Worm (Caenorhabditis elegans) whole organism, young adult: ENCODE results near the gene eng-1.
A peak's percentile ranks its signal among the peaks of the same experiment; 100 is the strongest.

Experiments used
- B0019.2 ChIP-seq: fragments of 200-800 bp; sonication (Bioruptor generic); conservative IDR thresholded peaks from 2 replicates; pipeline ENCODE4 v1.3.6; 2022; ENCODE audit warnings: missing genetic modification reagents, missing genetic modification characterization, missing compliant biosample characterization
- B0261.1 ChIP-seq: sonication (generic microtip); optimal IDR thresholded peaks from 2 replicates; lab custom pipeline; 2016; ENCODE audit warnings: mild to moderate bottlenecking, missing genetic modification characterization, moderate library complexity, missing compliant biosample characterization
- B0336.3 ChIP-seq: fragments of 200-800 bp; sonication (Bioruptor generic); IDR thresholded peaks from 2 replicates; pipeline ENCODE4 v1.3.6; 2022; ENCODE audit warnings: missing genetic modification characterization, missing compliant biosample characterization
- C06A6.2 ChIP-seq: fragments of 200-800 bp; sonication (Bioruptor generic); conservative IDR thresholded peaks from 2 replicates; pipeline ENCODE4 v1.3.6; 2022; ENCODE audit warnings: missing genetic modification characterization, missing compliant biosample characterization
- F10E7.11 ChIP-seq: sonication (generic microtip); optimal IDR thresholded peaks from 2 replicates; lab custom pipeline; 2017; ENCODE audit warnings: mild to moderate bottlenecking, missing genetic modification characterization, moderate library complexity, missing compliant biosample characterization
- F23B12.7 ChIP-seq: sonication (generic microtip); optimal IDR thresholded peaks from 2 replicates; lab custom pipeline; 2017; ENCODE audit warnings: missing genetic modification characterization, mild to moderate bottlenecking, missing compliant biosample characterization, antibody characterized with exemption, moderate library complexity; ENCODE audit not compliant: insufficient read depth
- atf-7 ChIP-seq: sonication (generic microtip); optimal IDR thresholded peaks from 2 replicates; lab custom pipeline; 2017; ENCODE audit warnings: mild to moderate bottlenecking, missing genetic modification characterization, missing compliant biosample characterization
- attf-6 ChIP-seq: fragments of 200-800 bp; sonication (Bioruptor generic); IDR thresholded peaks from 2 replicates; pipeline ENCODE4 v1.3.6; 2022; ENCODE audit warnings: missing genetic modification reagents, missing genetic modification characterization, missing compliant biosample characterization
- ccch-3 ChIP-seq: fragments of 200-800 bp; sonication (Bioruptor generic); optimal IDR thresholded peaks from 2 replicates; lab custom pipeline; 2018; ENCODE audit warnings: mild to moderate bottlenecking, missing genetic modification characterization, missing compliant biosample characterization
- cebp-2 ChIP-seq: fragments of 200-800 bp; sonication (Bioruptor generic); IDR thresholded peaks from 2 replicates; pipeline ENCODE4 v1.3.6; 2022; ENCODE audit warnings: missing genetic modification characterization, missing compliant biosample characterization
- ceh-100 ChIP-seq: fragments of 200-800 bp; sonication (Bioruptor generic); IDR thresholded peaks from 2 replicates; pipeline ENCODE4 v1.3.6; 2022; ENCODE audit warnings: missing genetic modification reagents, missing genetic modification characterization, missing compliant biosample characterization
- ceh-79 ChIP-seq: sonication (generic microtip); optimal IDR thresholded peaks from 2 replicates; lab custom pipeline; 2017; ENCODE audit warnings: mild to moderate bottlenecking, missing genetic modification characterization, missing compliant biosample characterization
- chd-7 ChIP-seq: sonication (generic microtip); optimal IDR thresholded peaks from 2 replicates; lab custom pipeline; 2016; ENCODE audit warnings: mild to moderate bottlenecking, missing genetic modification characterization, moderate library complexity, missing compliant biosample characterization
- die-1 ChIP-seq: sonication (generic microtip); optimal IDR thresholded peaks from 2 replicates; lab custom pipeline; 2016; ENCODE audit warnings: missing genotype, mild to moderate bottlenecking, missing genetic modification characterization, missing compliant biosample characterization
- dpff-1 ChIP-seq: sonication (generic microtip); optimal IDR thresholded peaks from 2 replicates; lab custom pipeline; 2017; ENCODE audit warnings: mild to moderate bottlenecking, missing genetic modification characterization, missing compliant biosample characterization
- egl-18 ChIP-seq: fragments of 200-800 bp; sonication (Bioruptor generic); IDR thresholded peaks from 2 replicates; pipeline ENCODE4 v1.3.6; 2022; ENCODE audit warnings: missing genetic modification reagents, missing genetic modification characterization, missing compliant biosample characterization
- egl-44 ChIP-seq: fragments of 200-800 bp; sonication (Bioruptor generic); IDR thresholded peaks from 2 replicates; pipeline ENCODE4 v1.3.6; 2022; ENCODE audit warnings: missing genetic modification reagents, missing genetic modification characterization, missing compliant biosample characterization
- egrh-3 ChIP-seq: fragments of 200-800 bp; sonication (Bioruptor generic); IDR thresholded peaks from 2 replicates; pipeline ENCODE4 v1.3.6; 2022; ENCODE audit warnings: missing genetic modification reagents, missing genetic modification characterization, missing compliant biosample characterization
- ekl-4 ChIP-seq: fragments of 200-800 bp; sonication (Bioruptor generic); IDR thresholded peaks from 2 replicates; pipeline ENCODE4 v1.3.6; 2022; ENCODE audit warnings: missing genetic modification reagents, missing genetic modification characterization, missing compliant biosample characterization
- ets-4 ChIP-seq: fragments of 200-800 bp; sonication (Bioruptor generic); optimal IDR thresholded peaks from 2 replicates; lab custom pipeline; 2018; ENCODE audit warnings: mild to moderate bottlenecking, missing genetic modification characterization, missing compliant biosample characterization
- gei-17 ChIP-seq: fragments of 200-800 bp; sonication (Bioruptor generic); optimal IDR thresholded peaks from 2 replicates; lab custom pipeline; 2018; ENCODE audit warnings: mild to moderate bottlenecking, missing genetic modification characterization, missing compliant biosample characterization
- hlh-26 ChIP-seq: fragments of 200-800 bp; sonication (Bioruptor generic); conservative IDR thresholded peaks from 2 replicates; pipeline ENCODE4 v1.3.6; 2022; ENCODE audit warnings: missing genetic modification reagents, missing genetic modification characterization, missing compliant biosample characterization
- lag-1 ChIP-seq: fragments of 200-800 bp; sonication (Bioruptor generic); IDR thresholded peaks from 2 replicates; pipeline ENCODE4 v1.3.6; 2022; ENCODE audit warnings: missing genetic modification reagents, missing genetic modification characterization, missing compliant biosample characterization
- lin-35 ChIP-seq, 3 experiments: fragments of 150-350 bp in 2 of 3; sonication (generic microtip) in 1 of 3; optimal IDR thresholded peaks; 2 replicates each; lab custom pipeline; 2014 to 2018; ENCODE audit warnings: missing biosample characterization in 3 of 3, missing genetic modification characterization in 3 of 3, missing genetic modification reagents in 3 of 3
- lin-54 ChIP-seq: fragments of 200-800 bp; sonication (Bioruptor generic); optimal IDR thresholded peaks from 2 replicates; lab custom pipeline; 2018; ENCODE audit warnings: mild to moderate bottlenecking, missing genetic modification characterization, missing compliant biosample characterization
- lsl-1 ChIP-seq: fragments of 200-800 bp; sonication (Bioruptor generic); optimal IDR thresholded peaks from 2 replicates; lab custom pipeline; 2018; ENCODE audit warnings: mild to moderate bottlenecking, missing genetic modification characterization, moderate library complexity, missing compliant biosample characterization
- lsy-27 ChIP-seq: sonication (generic microtip); optimal IDR thresholded peaks from 2 replicates; lab custom pipeline; 2017; ENCODE audit warnings: missing genetic modification characterization, mild to moderate bottlenecking, missing compliant biosample characterization, antibody characterized with exemption, missing genotype, borderline replicate concordance; ENCODE audit not compliant: insufficient read depth
- madf-6 ChIP-seq: fragments of 200-800 bp; sonication (Bioruptor generic); IDR thresholded peaks from 2 replicates; pipeline ENCODE4 v1.3.6; 2022; ENCODE audit warnings: missing genetic modification reagents, missing genetic modification characterization, missing compliant biosample characterization
- mel-28 ChIP-seq: sonication (generic microtip); optimal IDR thresholded peaks from 2 replicates; lab custom pipeline; 2016; ENCODE audit warnings: borderline replicate concordance, mild to moderate bottlenecking, missing genetic modification characterization, missing compliant biosample characterization
- nhr-120 ChIP-seq: fragments of 200-800 bp; sonication (Bioruptor generic); IDR thresholded peaks from 2 replicates; pipeline ENCODE4 v1.3.6; 2022; ENCODE audit warnings: missing genetic modification characterization, missing compliant biosample characterization
- nhr-179 ChIP-seq: sonication (generic microtip); optimal IDR thresholded peaks from 2 replicates; lab custom pipeline; 2016; ENCODE audit warnings: mild to moderate bottlenecking, missing genetic modification characterization, missing compliant biosample characterization
- nhr-27 ChIP-seq: fragments of 200-800 bp; sonication (Bioruptor generic); optimal IDR thresholded peaks from 2 replicates; lab custom pipeline; 2018; ENCODE audit warnings: mild to moderate bottlenecking, missing genetic modification characterization, moderate library complexity, missing compliant biosample characterization
- nhr-80 ChIP-seq: sonication (generic microtip); optimal IDR thresholded peaks from 2 replicates; lab custom pipeline; 2016; ENCODE audit warnings: missing genetic modification characterization, missing compliant biosample characterization
- nhr-90 ChIP-seq: sonication (generic microtip); optimal IDR thresholded peaks from 2 replicates; lab custom pipeline; 2016; ENCODE audit warnings: missing genotype, mild to moderate bottlenecking, missing genetic modification characterization, missing compliant biosample characterization
- rec-8 ChIP-seq, 2 experiments: sonication (generic microtip); optimal IDR thresholded peaks; 2 replicates each; lab custom pipeline; 2016; ENCODE audit warnings: mild to moderate bottlenecking in 2 of 2, missing genetic modification characterization in 2 of 2, missing genetic modification reagents in 2 of 2, missing genotype in 2 of 2, missing biosample characterization in 1 of 2, missing compliant biosample characterization in 1 of 2, moderate library complexity in 1 of 2
- repo-1 ChIP-seq: sonication (generic microtip); optimal IDR thresholded peaks from 2 replicates; lab custom pipeline; 2017; ENCODE audit warnings: mild to moderate bottlenecking, missing genetic modification characterization, missing compliant biosample characterization
- sea-2 ChIP-seq: fragments of 200-800 bp; sonication (Bioruptor generic); IDR thresholded peaks from 2 replicates; pipeline ENCODE4 v1.3.6; 2022; ENCODE audit warnings: missing genetic modification characterization, missing compliant biosample characterization
- snpc-1.1 ChIP-seq: sonication (generic microtip); optimal IDR thresholded peaks from 2 replicates; lab custom pipeline; 2017; ENCODE audit warnings: missing genetic modification characterization, mild to moderate bottlenecking, missing compliant biosample characterization, antibody characterized with exemption, moderate library complexity, missing genotype, missing genetic modification reagents; ENCODE audit not compliant: insufficient read depth
- snpc-1.3 ChIP-seq: sonication (generic microtip); optimal IDR thresholded peaks from 2 replicates; lab custom pipeline; 2017; ENCODE audit warnings: missing genetic modification characterization, mild to moderate bottlenecking, missing compliant biosample characterization, antibody characterized with exemption, moderate library complexity, missing genotype, missing genetic modification reagents; ENCODE audit not compliant: insufficient read depth
- snpc-3.4 ChIP-seq: sonication (generic microtip); optimal IDR thresholded peaks from 2 replicates; lab custom pipeline; 2017; ENCODE audit warnings: missing genetic modification characterization, mild to moderate bottlenecking, missing compliant biosample characterization, antibody characterized with exemption, moderate library complexity, missing genotype, missing genetic modification reagents
- tlf-1 ChIP-seq: fragments of 200-800 bp; sonication (Bioruptor generic); optimal IDR thresholded peaks from 2 replicates; lab custom pipeline; 2018; ENCODE audit warnings: mild to moderate bottlenecking, missing genetic modification characterization, missing compliant biosample characterization
- unc-62 ChIP-seq: fragments of 150-350 bp; optimal IDR thresholded peaks from 2 replicates; lab custom pipeline; 2014; ENCODE audit warnings: missing biosample characterization, missing genetic modification reagents, missing genetic modification characterization
- zfh-2 ChIP-seq: fragments of 200-800 bp; sonication (Bioruptor generic); conservative IDR thresholded peaks from 2 replicates; pipeline ENCODE4 v1.3.6; 2022; ENCODE audit warnings: missing genetic modification reagents, missing genetic modification characterization, missing compliant biosample characterization
- zim-3 ChIP-seq: sonication (generic microtip); optimal IDR thresholded peaks from 2 replicates; lab custom pipeline; 2017; ENCODE audit warnings: mild to moderate bottlenecking, missing genetic modification characterization, moderate library complexity, missing compliant biosample characterization

Gene eng-1

DNA sequence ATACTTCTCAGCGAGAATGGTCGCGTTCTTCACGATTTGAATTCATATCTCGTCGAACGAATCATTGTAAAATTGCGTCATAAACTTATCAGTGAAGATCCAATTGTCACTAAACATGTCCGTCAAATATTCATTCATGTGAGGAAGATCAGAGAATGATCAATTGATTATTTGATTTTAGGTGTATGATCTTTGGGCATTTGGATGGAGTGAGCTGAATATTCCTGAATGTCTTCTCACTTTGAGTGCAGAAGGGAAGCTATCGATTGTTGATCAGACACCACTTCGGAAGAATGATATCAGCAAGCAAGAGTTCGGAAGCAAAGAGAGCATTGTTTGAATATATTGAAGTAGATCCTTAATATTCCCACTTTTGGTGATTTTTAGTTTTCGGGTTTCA is 6.0 kb upstream of the eng-1 start (continued):
- TF ChIP-seq tlf-1 (GFP tag; lab: Kevin White, UChicago) (peak; percentile 41), snpc-3.4 (tag; lab: Kevin White, UChicago) (no peak), nhr-80 (peak; percentile 67)

DNA sequence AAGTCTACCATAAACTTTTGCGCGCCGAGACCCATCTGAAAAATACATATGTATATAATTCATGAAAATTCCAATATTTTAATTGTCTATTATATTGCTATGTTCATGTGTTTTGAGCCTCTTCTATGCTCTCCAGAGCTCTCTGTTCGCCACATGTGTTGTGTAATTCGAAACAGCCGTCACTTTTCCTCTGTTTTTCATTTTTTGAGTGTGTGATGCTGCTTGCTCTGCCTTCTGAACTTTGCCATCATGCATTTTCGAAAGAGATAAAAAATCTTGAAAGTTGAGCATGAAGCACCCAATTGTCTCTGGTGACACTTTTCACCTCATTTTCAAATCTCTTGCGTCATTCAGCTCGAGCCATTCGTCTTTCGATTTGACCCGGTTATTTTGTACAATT is 4.0 kb upstream of the eng-1 start:
- TF ChIP-seq nhr-27 (tag; lab: Kevin White, UChicago): no peak
- TF ChIP-seq gei-17 (GFP tag; lab: Kevin White, UChicago): no peak
- TF ChIP-seq die-1: no peak
- TF ChIP-seq lag-1 (GFP tag; lab: Robert Waterston, UW): no peak
- TF ChIP-seq atf-7 (tag; lab: Kevin White, UChicago): no peak
- TF ChIP-seq nhr-90: no peak
- TF ChIP-seq zim-3 (tag; lab: Kevin White, UChicago): no peak
- no peak for TF ChIP-seq hlh-26
- no peak for TF ChIP-seq madf-6 (GFP tag; lab: Robert Waterston, UW)

DNA sequence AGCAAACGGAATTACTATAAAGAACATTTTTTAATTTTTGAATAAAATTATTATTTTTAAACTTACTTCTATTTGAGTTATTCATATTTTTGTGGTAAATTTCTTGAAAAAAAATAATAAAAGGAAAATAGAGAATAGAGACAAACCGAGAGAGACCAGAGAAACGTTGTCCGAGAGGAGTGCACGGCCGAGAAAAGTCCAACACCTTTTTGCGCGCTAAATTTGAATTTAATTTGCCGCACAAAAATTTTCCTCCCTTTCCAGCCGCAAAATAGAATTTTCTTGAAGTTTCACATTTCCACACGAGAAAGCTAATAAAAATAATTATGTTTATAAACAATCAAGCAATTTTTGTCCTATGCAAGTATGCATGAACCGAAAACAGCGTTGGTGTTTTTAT is 3.5 kb upstream of the eng-1 start, which contains the start of the genes F01F1.11 and F01F1.3:
F01F1.11 (minus strand) TSS at position 118 of the 400 bp plus-strand sequence.
F01F1.3 (plus strand) TSS at position 179 of the 400 bp plus-strand sequence.
- peak; percentile 9 for TF ChIP-seq tlf-1 (GFP tag; lab: Kevin White, UChicago)
- TF ChIP-seq ceh-100: peak; percentile 36; the same call in 1 of the 2 replicates
- no peak for TF ChIP-seq C06A6.2 (GFP tag; lab: Robert Waterston, UW)
- TF ChIP-seq chd-7 (tag; lab: Kevin White, UChicago): no peak
- 0 out of 2 replicates have a peak, but pooled peaks have one; percentile 15 for TF ChIP-seq B0336.3
- TF ChIP-seq attf-6 (GFP tag; lab: Robert Waterston, UW): no peak
- no peak for TF ChIP-seq egl-44
- no peak for TF ChIP-seq ceh-79
- no peak for TF ChIP-seq repo-1
- TF ChIP-seq nhr-179 (tag; lab: Kevin White, UChicago): no peak
- TF ChIP-seq gei-17 (GFP tag; lab: Kevin White, UChicago): no peak
- no peak for TF ChIP-seq nhr-27 (tag; lab: Kevin White, UChicago)
- no peak for TF ChIP-seq lsy-27 (tag; lab: Kevin White, UChicago)
- peak; percentile 94 for TF ChIP-seq lin-54 (GFP tag; lab: Kevin White, UChicago)
- peak; percentile 28 for TF ChIP-seq snpc-1.3
- TF ChIP-seq ccch-3: peak; percentile 54
- no peak for TF ChIP-seq unc-62
- no peak for TF ChIP-seq F23B12.7 (tag; lab: Kevin White, UChicago)
- no peak for TF ChIP-seq lag-1 (GFP tag; lab: Robert Waterston, UW)
- TF ChIP-seq snpc-1.1 (tag; lab: Kevin White, UChicago): no peak
- peak; percentile 23 to 31 for TF ChIP-seq rec-8 (tag; optimal IDR thresholded peaks at IDR 0.05; lab: Kevin White, UChicago)
- TF ChIP-seq mel-28 (tag; lab: Kevin White, UChicago): no peak
- peak; percentile 45; the same call in 1 of the 2 replicates for TF ChIP-seq ekl-4 (GFP tag; lab: Robert Waterston, UW)
- no peak for TF ChIP-seq zfh-2 (GFP tag; lab: Robert Waterston, UW)
- no peak for TF ChIP-seq B0261.1
- no peak for TF ChIP-seq egl-18
- no peak for TF ChIP-seq dpff-1
- no peak for TF ChIP-seq cebp-2 (GFP tag; lab: Robert Waterston, UW)
- no peak for TF ChIP-seq egrh-3 (GFP tag; lab: Robert Waterston, UW)
- no peak for TF ChIP-seq sea-2
- TF ChIP-seq B0019.2: 0 out of 2 replicates have a peak, but pooled peaks have one; percentile 15
- TF ChIP-seq ets-4 (GFP tag; lab: Kevin White, UChicago): no peak
- TF ChIP-seq madf-6 (GFP tag; lab: Robert Waterston, UW): peak; percentile 80
- no peak for TF ChIP-seq F10E7.11
- no peak for TF ChIP-seq zim-3 (tag; lab: Kevin White, UChicago)
- no peak for TF ChIP-seq nhr-120
- TF ChIP-seq lsl-1: peak; percentile 61
- peak in 2 of 3 experiments; percentile 56 to 93 for TF ChIP-seq lin-35 (GFP tag; optimal IDR thresholded peaks at IDR 0.05; lab: Kevin White, UChicago)
